Worm (Caenorhabditis elegans): Measurements from ENCODE around the gene F35H8.12.

ce11 chrII:9591071-9591470, 39.4 kb downstream of the F35H8.12 start, which contains the start of the genes E02H1.1 and tag-124:
- TF ChIP-seq med-1 (GFP tag; optimal IDR thresholded peaks at IDR 0.05; ENCODE audit: insufficient read depth) (no peak), klf-2 (GFP tag; conservative IDR thresholded peaks at IDR 0.05) (no peak), ref-1 (GFP tag; conservative IDR thresholded peaks at IDR 0.05) (no peak)
